Fruit fly (Drosophila melanogaster): ENCODE results near the gene epsilonCOP.
A peak's percentile ranks its signal among the peaks of the same experiment; 100 is the strongest.

Gene epsilonCOP

DNA sequence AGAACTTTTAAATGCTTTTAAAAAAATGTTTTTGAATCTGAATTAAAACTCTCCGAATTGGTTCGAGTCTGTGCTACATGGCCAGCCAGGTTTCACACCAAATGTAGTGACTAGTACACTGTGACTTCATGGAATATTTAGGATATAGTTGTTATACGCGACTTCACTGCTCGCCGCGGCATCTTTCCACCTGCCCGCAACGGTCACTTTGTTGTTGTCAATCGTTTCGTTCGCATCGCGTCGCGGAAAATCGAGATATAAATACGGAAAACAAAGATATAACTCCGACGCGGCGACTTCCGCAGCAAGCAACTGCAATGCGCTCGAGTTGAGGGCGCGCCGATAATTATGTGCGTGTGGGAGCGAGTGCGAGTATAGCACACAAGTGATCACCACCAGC, 9.6 kb downstream of the epsilonCOP start, which contains the start of gene CG31637 (continued):
- TF ChIP-seq CG12659 (GFP tag; optimal IDR thresholded peaks at IDR 0.05) (peak; percentile 82), MBD-R2 (GFP tag; IDR thresholded peaks at IDR 0.05) (peak; percentile 82), C15 (GFP tag; IDR thresholded peaks at IDR 0.05) (no peak), CG18764 (GFP tag; optimal IDR thresholded peaks at IDR 0.05) (no peak), CG15601 (tag; optimal IDR thresholded peaks at IDR 0.05) (peak; percentile 36), slbo (GFP tag; IDR thresholded peaks at IDR 0.05) (peak; percentile 48), HLH3B (GFP tag; IDR thresholded peaks at IDR 0.05) (no peak), HLH54F (GFP tag; optimal IDR thresholded peaks at IDR 0.05) (no peak), NFAT (GFP tag; IDR thresholded peaks at IDR 0.05) (peak; percentile 27; the same call in 1 of the 2 replicates), sr (GFP tag; IDR thresholded peaks at IDR 0.05) (no peak), so (GFP tag; IDR thresholded peaks at IDR 0.05) (0 out of 3 replicates have a peak, but pooled peaks have one; percentile 15), jigr1 (GFP tag; IDR thresholded peaks at IDR 0.05) (no peak), CG12299 (tag; optimal IDR thresholded peaks at IDR 0.05) (peak; percentile 27), Nf-YC (tag; optimal IDR thresholded peaks at IDR 0.05) (peak; percentile 77), CG9932 (GFP tag; IDR thresholded peaks at IDR 0.05) (0 out of 2 replicates have a peak, but pooled peaks have one; percentile 9), Bdp1 (GFP tag; optimal IDR thresholded peaks at IDR 0.05) (no peak), Dbx (GFP tag; IDR thresholded peaks at IDR 0.05) (peak; percentile 66), chif (GFP tag; optimal IDR thresholded peaks at IDR 0.05) (no peak), Ssrp (tag; optimal IDR thresholded peaks at IDR 0.05) (no peak), CG16813 (GFP tag; IDR thresholded peaks at IDR 0.05; ENCODE audit: partially characterized antibody) (0 out of 3 replicates have a peak, but pooled peaks have one; percentile 25), CTCF (GFP tag; optimal IDR thresholded peaks at IDR 0.05) (peak; percentile 63), CG12155 (GFP tag; optimal IDR thresholded peaks at IDR 0.05) (peak; percentile 26), Pdp1 (GFP tag; optimal IDR thresholded peaks at IDR 0.05) (peak in 1 of 2 experiments; percentile 62), CG17186 (GFP tag; optimal IDR thresholded peaks at IDR 0.05) (peak; percentile 51), ftz-f1 (GFP tag; optimal IDR thresholded peaks at IDR 0.05) (peak; percentile 9), CG7839 (tag; optimal IDR thresholded peaks at IDR 0.05) (peak; percentile 12), row (GFP tag; IDR thresholded peaks at IDR 0.05) (peak; percentile 48; the same call in 2 of the 3 replicates), CG18262 (tag; optimal IDR thresholded peaks at IDR 0.05) (peak; percentile 0), CG30020 (tag; optimal IDR thresholded peaks at IDR 0.05) (peak; percentile 11), CG2678 (tag; optimal IDR thresholded peaks at IDR 0.05) (peak; percentile 2), CG34224 (GFP tag; IDR thresholded peaks at IDR 0.05; ENCODE audit: partially characterized antibody) (peak; percentile 47), CG33213 (GFP tag; optimal IDR thresholded peaks at IDR 0.05) (peak; percentile 71), chinmo (GFP tag; IDR thresholded peaks at IDR 0.05; ENCODE audit: partially characterized antibody) (0 out of 4 replicates have a peak, but pooled peaks have one; percentile 55), vnd (GFP tag; IDR thresholded peaks at IDR 0.05; ENCODE audit: partially characterized antibody) (no peak), CG2199 (GFP tag; IDR thresholded peaks at IDR 0.05) (0 out of 3 replicates have a peak, but pooled peaks have one; percentile 11), sna (GFP tag; IDR thresholded peaks at IDR 0.05; ENCODE audit: partially characterized antibody) (no peak), Adf1 (GFP tag; IDR thresholded peaks at IDR 0.05) (peak; percentile 43; the same call in 1 of the 2 replicates), stwl (tag; optimal IDR thresholded peaks at IDR 0.05) (peak; percentile 57), lab (GFP tag; optimal IDR thresholded peaks at IDR 0.05) (peak; percentile 49), Antp (GFP tag; optimal IDR thresholded peaks at IDR 0.05) (no peak), Hmr (GFP tag; optimal IDR thresholded peaks at IDR 0.05) (peak; percentile 61), cas (GFP tag; IDR thresholded peaks at IDR 0.05) (peak; percentile 39; the same call in 1 of the 2 replicates), CG15269 (tag; optimal IDR thresholded peaks at IDR 0.05) (peak; percentile 18), CG8924 (tag; optimal IDR thresholded peaks at IDR 0.05) (peak; percentile 43), nom (GFP tag; optimal IDR thresholded peaks at IDR 0.05) (peak; percentile 54), Myb (GFP tag; optimal IDR thresholded peaks at IDR 0.05) (peak; percentile 68), Ets97D (GFP tag; optimal IDR thresholded peaks at IDR 0.05) (peak; percentile 81), CG9817 (tag; optimal IDR thresholded peaks at IDR 0.05) (peak; percentile 17), luna (GFP tag; optimal IDR thresholded peaks at IDR 0.05) (no peak), Opbp (GFP tag; IDR thresholded peaks at IDR 0.05; ENCODE audit: partially characterized antibody) (peak; percentile 52; the same call in 1 of the 3 replicates)

Data from whole organism, embryonic.